Worm (Caenorhabditis elegans): Measurements from ENCODE around the gene ugt-38.

Gene ugt-38

DNA sequence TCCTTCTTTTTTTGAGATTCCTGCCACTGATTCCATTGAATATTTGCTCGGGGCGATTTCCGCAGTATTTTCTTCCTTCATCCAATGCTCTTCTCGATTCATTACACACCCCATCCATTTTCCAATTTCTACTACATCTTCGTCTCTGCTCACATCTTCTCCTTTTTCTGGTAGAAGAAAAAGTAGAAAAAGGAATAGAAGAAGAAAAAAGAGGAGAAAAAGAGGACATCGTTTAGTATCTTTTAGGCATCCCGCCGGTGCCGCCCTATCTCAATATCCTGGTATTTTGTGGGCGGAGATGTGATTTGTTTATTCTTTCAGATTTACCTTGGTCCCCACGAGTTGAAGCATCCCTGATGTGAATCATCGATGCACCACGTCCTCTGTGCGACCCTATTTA, 27.9 kb upstream of the ugt-38 start, which contains the start of gene lgc-39:
Gene lgc-39 (plus strand): TSS at position 301 of the 400 bp plus-strand sequence.
- TF ChIP-seq elt-2 (tag; optimal IDR thresholded peaks at IDR 0.05) (no peak), snpc-4 (tag; optimal IDR thresholded peaks at IDR 0.05) (no peak), fos-1 (tag; optimal IDR thresholded peaks at IDR 0.05) (no peak), ceh-28 (tag; optimal IDR thresholded peaks at IDR 0.05) (no peak), nhr-11 (tag; optimal IDR thresholded peaks at IDR 0.05) (no peak), eor-1 (tag; optimal IDR thresholded peaks at IDR 0.05) (no peak), lin-39 (tag; optimal IDR thresholded peaks at IDR 0.05) (no peak), nfya-1 (tag; optimal IDR thresholded peaks at IDR 0.05; ENCODE audit: insufficient read depth) (no peak)

DNA sequence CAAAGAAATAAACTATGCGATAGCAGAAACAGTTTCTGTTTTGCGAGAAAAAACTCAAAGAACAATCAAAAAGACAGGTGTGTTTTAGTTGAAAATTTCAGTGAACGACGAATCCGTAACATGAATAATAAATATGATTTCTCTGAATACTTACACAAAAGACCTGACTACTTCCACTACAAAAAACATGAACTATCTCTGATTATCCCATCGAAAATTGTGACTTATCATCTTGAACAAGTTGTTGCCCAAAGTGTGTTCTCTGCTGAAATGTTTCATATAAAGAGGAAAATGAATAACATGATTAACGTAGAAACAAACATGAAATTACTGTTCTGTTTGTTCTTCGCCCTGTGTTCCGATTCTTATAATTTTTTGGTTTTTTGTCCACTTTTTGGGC, 19.4 kb upstream of the ugt-38 start, which contains the start of gene ugt-36:
Gene ugt-36 (plus strand): TSS at position 301 of the 400 bp plus-strand sequence.
- TF ChIP-seq hmg-11 (tag; optimal IDR thresholded peaks at IDR 0.05) (no peak), lin-39 (tag; optimal IDR thresholded peaks at IDR 0.05) (no peak), egl-27 (tag; optimal IDR thresholded peaks at IDR 0.05) (no peak), skn-1 (tag; optimal IDR thresholded peaks at IDR 0.05) (no peak), unc-62 (GFP tag; optimal IDR thresholded peaks at IDR 0.05) (no peak), egl-5 (tag; optimal IDR thresholded peaks at IDR 0.05) (no peak), lsy-12 (tag; optimal IDR thresholded peaks at IDR 0.05) (no peak), ama-1 (optimal IDR thresholded peaks at IDR 0.05) (no peak), nhr-76 (tag; optimal IDR thresholded peaks at IDR 0.05) (no peak), nhr-11 (tag; optimal IDR thresholded peaks at IDR 0.05) (no peak), jun-1 (tag; optimal IDR thresholded peaks at IDR 0.05) (no peak), fos-1 (tag; optimal IDR thresholded peaks at IDR 0.05) (no peak), daf-12 (tag; optimal IDR thresholded peaks at IDR 0.05) (no peak), sea-2 (GFP tag; optimal IDR thresholded peaks at IDR 0.05) (no peak), R02D3.7 (tag; optimal IDR thresholded peaks at IDR 0.05) (no peak), nfya-1 (tag; optimal IDR thresholded peaks at IDR 0.05; ENCODE audit: insufficient read depth) (no peak), snpc-4 (tag; optimal IDR thresholded peaks at IDR 0.05) (no peak)

DNA sequence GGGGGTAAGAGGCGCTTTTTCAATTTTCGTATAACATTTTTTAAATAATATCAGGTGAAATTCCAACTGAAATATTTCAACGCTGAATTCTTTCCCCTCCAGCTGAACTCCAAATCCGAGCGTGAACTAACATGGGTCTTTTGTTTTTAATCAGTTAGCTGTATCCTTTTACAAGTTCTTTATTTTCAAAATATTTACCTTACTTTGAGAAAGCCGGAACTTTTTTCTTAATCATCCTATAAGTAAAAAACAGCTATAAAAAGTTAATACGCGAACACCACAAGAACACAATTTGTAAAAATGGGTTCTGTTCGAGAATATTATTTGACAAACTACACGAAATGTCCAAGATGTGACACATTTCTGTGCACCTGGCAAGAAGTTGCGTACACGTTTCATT, 16.9 kb upstream of the ugt-38 start, which contains the start of gene srh-83:
Gene srh-83 (plus strand): TSS at position 301 of the 400 bp plus-strand sequence.
- TF ChIP-seq ceh-16 (tag; optimal IDR thresholded peaks at IDR 0.05) (no peak), ceh-82 (tag; optimal IDR thresholded peaks at IDR 0.05) (no peak), mml-1 (tag; optimal IDR thresholded peaks at IDR 0.05) (no peak), elt-2 (tag; optimal IDR thresholded peaks at IDR 0.05) (no peak), nhr-23 (tag; optimal IDR thresholded peaks at IDR 0.05) (no peak), unc-39 (tag; optimal IDR thresholded peaks at IDR 0.05) (no peak), nhr-76 (tag; optimal IDR thresholded peaks at IDR 0.05) (no peak), egl-27 (tag; optimal IDR thresholded peaks at IDR 0.05) (no peak)

DNA sequence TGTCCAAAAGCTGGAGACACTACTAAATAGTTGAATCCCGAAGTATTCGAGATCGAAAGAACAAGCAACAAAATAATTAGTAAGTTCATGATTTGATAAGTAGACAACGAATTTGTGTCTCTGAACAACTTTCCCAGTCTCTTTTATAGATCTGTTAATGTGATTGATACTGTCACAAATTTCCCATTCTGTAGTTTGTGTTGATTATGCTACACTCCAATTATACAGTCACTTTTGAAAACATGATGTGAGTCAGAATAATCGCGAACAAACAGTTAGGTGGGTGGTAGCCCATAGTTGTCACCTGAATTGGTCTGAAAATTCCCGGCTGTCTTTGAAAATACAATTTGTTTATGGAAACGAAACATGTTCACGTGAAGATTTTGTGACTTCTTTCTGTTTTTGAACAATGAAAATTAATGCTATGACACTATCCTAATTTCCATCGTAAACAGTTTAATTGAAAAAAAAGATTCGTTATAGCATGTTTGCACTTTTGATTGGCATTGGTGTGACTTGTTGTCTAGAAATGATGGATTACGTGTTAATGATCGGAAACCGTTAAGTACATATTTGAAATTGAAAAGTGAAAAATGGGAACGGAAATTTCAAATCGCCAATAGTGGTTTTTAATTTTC, 16.3 kb upstream of the ugt-38 start, which contains the start of gene ugt-41:
Gene ugt-41 (minus strand): TSS at position 119 of the 638 bp plus-strand sequence.
- no peak for TF ChIP-seq nhr-12 (tag; optimal IDR thresholded peaks at IDR 0.05)
- TF ChIP-seq skn-1 (tag; optimal IDR thresholded peaks at IDR 0.05): no peak
- peak; percentile 15 for TF ChIP-seq elt-2 (tag; optimal IDR thresholded peaks at IDR 0.05)

DNA sequence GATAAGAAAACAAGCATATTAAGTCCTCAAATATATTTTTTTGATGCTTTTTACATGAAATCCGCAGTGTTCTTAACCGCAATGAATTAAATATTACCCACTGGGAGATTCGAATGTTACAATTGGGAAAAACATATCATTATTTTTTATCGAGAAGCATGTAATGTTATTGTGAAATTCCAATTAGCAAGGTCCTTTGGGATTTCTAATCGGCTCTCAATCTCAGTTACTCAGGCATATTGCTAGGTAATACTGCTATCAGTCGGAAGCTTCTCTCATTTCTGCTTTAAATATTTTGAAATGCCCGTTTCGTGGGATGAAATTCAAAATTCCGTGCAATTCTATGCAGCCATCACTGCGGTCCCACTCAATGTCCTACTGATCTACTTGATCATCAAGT, 12.1 kb upstream of the ugt-38 start, which contains the start of gene str-204:
Gene str-204 (plus strand): TSS at position 301 of the 400 bp plus-strand sequence.
- TF ChIP-seq tbx-2 (tag; optimal IDR thresholded peaks at IDR 0.05): no peak
- TF ChIP-seq eor-1 (tag; optimal IDR thresholded peaks at IDR 0.05): no peak
- no peak for TF ChIP-seq ceh-82 (tag; optimal IDR thresholded peaks at IDR 0.05)
- TF ChIP-seq unc-39 (tag; optimal IDR thresholded peaks at IDR 0.05): no peak
- TF ChIP-seq egl-5 (tag; optimal IDR thresholded peaks at IDR 0.05): no peak
- no peak for TF ChIP-seq fkh-2 (tag; optimal IDR thresholded peaks at IDR 0.05)
- TF ChIP-seq nfya-1 (tag; optimal IDR thresholded peaks at IDR 0.05; ENCODE audit: insufficient read depth): no peak
- TF ChIP-seq nhr-12 (tag; optimal IDR thresholded peaks at IDR 0.05): no peak
- TF ChIP-seq ztf-4 (tag; optimal IDR thresholded peaks at IDR 0.05): no peak
- no peak for TF ChIP-seq lsy-12 (tag; optimal IDR thresholded peaks at IDR 0.05)
- no peak for TF ChIP-seq pha-4 (tag; optimal IDR thresholded peaks at IDR 0.05)
- TF ChIP-seq ceh-16 (tag; optimal IDR thresholded peaks at IDR 0.05): no peak
- no peak for TF ChIP-seq jun-1 (tag; optimal IDR thresholded peaks at IDR 0.05)
- TF ChIP-seq nhr-11 (tag; optimal IDR thresholded peaks at IDR 0.05): no peak

DNA sequence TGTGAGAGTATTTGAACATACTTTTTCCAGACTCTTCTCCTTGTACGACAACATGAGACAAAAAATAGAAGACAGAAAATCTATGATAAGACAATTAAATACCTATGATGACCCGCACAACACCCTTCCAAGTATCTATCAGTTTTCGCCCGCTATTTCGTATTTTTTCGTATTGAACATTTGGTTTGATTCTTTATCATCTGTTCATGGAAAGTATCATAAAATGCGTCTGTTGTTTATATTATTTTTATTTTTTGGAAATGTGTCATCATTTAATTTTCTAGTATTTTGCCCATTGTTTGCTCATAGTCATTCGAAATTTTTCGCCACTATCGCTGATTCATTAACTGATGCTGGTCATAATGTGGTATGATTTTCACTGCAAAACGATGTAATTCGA, 9.8 kb upstream of the ugt-38 start, which contains the start of gene ugt-39:
Gene ugt-39 (plus strand): TSS at position 54 of the 400 bp plus-strand sequence.
- peak; percentile 38 for TF ChIP-seq skn-1 (tag; optimal IDR thresholded peaks at IDR 0.05)
- TF ChIP-seq fkh-2 (tag; optimal IDR thresholded peaks at IDR 0.05): no peak
- no peak for TF ChIP-seq lsy-12 (tag; optimal IDR thresholded peaks at IDR 0.05)
- TF ChIP-seq nhr-77 (tag; optimal IDR thresholded peaks at IDR 0.05): no peak
- TF ChIP-seq nhr-237 (tag; optimal IDR thresholded peaks at IDR 0.05): no peak
- no peak for TF ChIP-seq elt-3 (tag; optimal IDR thresholded peaks at IDR 0.05)
- TF ChIP-seq pqm-1 (tag; optimal IDR thresholded peaks at IDR 0.05): peak; percentile 69
- peak; percentile 61 for TF ChIP-seq elt-2 (tag; optimal IDR thresholded peaks at IDR 0.05)
- no peak for TF ChIP-seq ceh-9 (tag; optimal IDR thresholded peaks at IDR 0.05)
- TF ChIP-seq nhr-25 (tag; optimal IDR thresholded peaks at IDR 0.05): no peak
- TF ChIP-seq nhr-12 (tag; optimal IDR thresholded peaks at IDR 0.05): no peak
- no peak for TF ChIP-seq egl-5 (tag; optimal IDR thresholded peaks at IDR 0.05)
- TF ChIP-seq fos-1 (tag; optimal IDR thresholded peaks at IDR 0.05): no peak
- TF ChIP-seq unc-39 (tag; optimal IDR thresholded peaks at IDR 0.05): no peak
- no peak for TF ChIP-seq R02D3.7 (tag; optimal IDR thresholded peaks at IDR 0.05)
- no peak for TF ChIP-seq nhr-28 (tag; optimal IDR thresholded peaks at IDR 0.05)
- TF ChIP-seq aly-2 (tag; optimal IDR thresholded peaks at IDR 0.05): no peak
